Worm (Caenorhabditis elegans): ENCODE measurements around the gene arx-6.

DNA sequence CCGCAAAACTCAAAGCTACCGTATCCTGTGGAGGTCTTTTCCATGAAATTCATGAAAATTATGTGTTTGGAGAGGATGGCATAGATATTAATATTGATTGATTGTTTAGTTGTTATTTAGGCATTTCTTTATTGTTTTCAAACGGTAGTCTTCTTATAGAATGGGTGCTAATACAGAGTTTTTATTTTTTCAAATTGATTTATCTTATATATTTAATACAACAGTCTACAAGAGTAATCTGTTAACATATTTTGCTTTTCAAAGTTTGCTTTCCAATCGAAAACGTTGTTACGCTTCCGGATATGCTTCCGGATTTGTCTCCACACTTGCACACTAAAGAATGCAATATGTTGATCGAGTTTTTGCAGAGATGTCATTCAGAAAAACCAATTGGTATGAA lies 11.7 kb upstream of the arx-6 start, which contains the start of gene C35D10.17:
- TF ChIP-seq W03F9.2 (tag; optimal IDR thresholded peaks at IDR 0.05), result no peak
- no peak for TF ChIP-seq him-1 (tag; optimal IDR thresholded peaks at IDR 0.05)
- no peak for TF ChIP-seq dao-5 (tag; optimal IDR thresholded peaks at IDR 0.05)

Measured in whole organism, L4/young adult.